Fruit fly (Drosophila melanogaster) whole organism, prepupa: ENCODE measurements around the gene CG8671.
A peak's percentile ranks its signal among the peaks of the same experiment; 100 is the strongest.

Experiments used
- Blimp-1 ChIP-seq: fragments of 200-800 bp; sonication (Bioruptor generic); optimal IDR thresholded peaks from 3 replicates; lab custom pipeline; 2017; ENCODE audit warnings: missing biosample characterization, missing genetic modification characterization, mild to moderate bottlenecking, moderate library complexity, missing genetic modification reagents
- CG15336 ChIP-seq: fragments of 200-800 bp; sonication (Bioruptor generic); IDR thresholded peaks from 2 replicates; pipeline ENCODE4 v1.3.6; 2022; ENCODE audit warnings: missing biosample characterization, missing genetic modification characterization
- CG16779 ChIP-seq: fragments of 200-800 bp; sonication (Bioruptor generic); optimal IDR thresholded peaks from 3 replicates; lab custom pipeline; 2017; ENCODE audit warnings: missing biosample characterization, mild to moderate bottlenecking, missing genetic modification characterization
- CG32006 ChIP-seq: fragments of 200-800 bp; sonication (Bioruptor generic); optimal IDR thresholded peaks from 3 replicates; lab custom pipeline; 2017; ENCODE audit warnings: missing biosample characterization, mild to moderate bottlenecking, missing genetic modification characterization
- CG3919 ChIP-seq: fragments of 200-800 bp; sonication (Bioruptor generic); optimal IDR thresholded peaks from 3 replicates; lab custom pipeline; 2016; ENCODE audit warnings: missing biosample characterization, missing genetic modification characterization
- CG4318 ChIP-seq: fragments of 200-800 bp; sonication (Bioruptor generic); optimal IDR thresholded peaks from 3 replicates; lab custom pipeline; 2017; ENCODE audit warnings: missing biosample characterization, mild to moderate bottlenecking, missing genetic modification characterization
- CG6163 ChIP-seq: fragments of 200-800 bp; sonication (Bioruptor generic); IDR thresholded peaks from 3 replicates; pipeline ENCODE4 v1.3.6; 2022; ENCODE audit warnings: missing biosample characterization, missing genetic modification characterization
- CG6276 ChIP-seq: fragments of 200-800 bp; sonication (Bioruptor generic); optimal IDR thresholded peaks from 2 replicates; lab custom pipeline; 2017; ENCODE audit warnings: missing biosample characterization, mild to moderate bottlenecking, missing genetic modification characterization
- CG6792 ChIP-seq: fragments of 200-800 bp; sonication (Bioruptor generic); optimal IDR thresholded peaks from 3 replicates; lab custom pipeline; 2016; ENCODE audit warnings: missing biosample characterization, missing genetic modification characterization
- CG6854 ChIP-seq: fragments of 200-800 bp; sonication (Bioruptor generic); optimal IDR thresholded peaks from 2 replicates; lab custom pipeline; 2017; ENCODE audit warnings: missing biosample characterization, mild to moderate bottlenecking, missing genetic modification characterization
- CG7368 ChIP-seq: fragments of 200-800 bp; sonication (Bioruptor generic); optimal IDR thresholded peaks from 3 replicates; lab custom pipeline; 2016; ENCODE audit warnings: missing biosample characterization, missing genetic modification characterization
- CG8119 ChIP-seq: fragments of 200-800 bp; sonication (Bioruptor generic); IDR thresholded peaks from 3 replicates; pipeline ENCODE4 v1.3.6; 2022; ENCODE audit warnings: missing biosample characterization, missing genetic modification characterization
- CG8319 ChIP-seq: fragments of 200-800 bp; sonication (Bioruptor generic); optimal IDR thresholded peaks from 3 replicates; lab custom pipeline; 2016; ENCODE audit warnings: missing biosample characterization, missing genetic modification characterization
- Eip75B ChIP-seq: fragments of 200-800 bp; sonication (Bioruptor generic); optimal IDR thresholded peaks from 3 replicates; lab custom pipeline; 2016; ENCODE audit warnings: missing biosample characterization, missing genetic modification characterization
- Eip78C ChIP-seq: fragments of 200-800 bp; sonication (Bioruptor generic); peaks from one replicate; lab custom pipeline; 2016; ENCODE audit warnings: missing biosample characterization, missing genetic modification characterization
- Eip93F ChIP-seq: fragments of 200-800 bp; sonication (Bioruptor generic); optimal IDR thresholded peaks from 2 replicates; lab custom pipeline; 2016; ENCODE audit warnings: missing biosample characterization, mild to moderate bottlenecking, missing genetic modification characterization
- Hr38 ChIP-seq: sonication (Bioruptor generic); optimal IDR thresholded peaks from 2 replicates; lab custom pipeline; 2016; ENCODE audit warnings: missing biosample characterization, missing genetic modification characterization
- Hr39 ChIP-seq: fragments of 200-800 bp; sonication (Bioruptor generic); optimal IDR thresholded peaks from 2 replicates; lab custom pipeline; 2016; ENCODE audit warnings: missing biosample characterization, missing genetic modification characterization
- Hr4 ChIP-seq: fragments of 200-800 bp; sonication (Bioruptor generic); optimal IDR thresholded peaks from 3 replicates; lab custom pipeline; 2016; ENCODE audit warnings: missing biosample characterization, missing genetic modification characterization
- Lpt ChIP-seq: fragments of 200-800 bp; sonication (Bioruptor generic); optimal IDR thresholded peaks from 3 replicates; lab custom pipeline; 2016; ENCODE audit warnings: missing biosample characterization, missing genetic modification characterization
- Met ChIP-seq: fragments of 200-800 bp; sonication (Bioruptor generic); optimal IDR thresholded peaks from 3 replicates; lab custom pipeline; 2016; ENCODE audit warnings: missing biosample characterization, missing genetic modification characterization
- Sox102F ChIP-seq: fragments of 200-800 bp; sonication (Bioruptor generic); optimal IDR thresholded peaks from 2 replicates; lab custom pipeline; 2016; ENCODE audit warnings: missing biosample characterization, mild to moderate bottlenecking, missing genetic modification characterization
- Sox14 ChIP-seq: fragments of 200-800 bp; sonication (Bioruptor generic); optimal IDR thresholded peaks from 3 replicates; lab custom pipeline; 2016; ENCODE audit warnings: missing biosample characterization, missing genetic modification characterization
- Sox15 ChIP-seq: fragments of 200-800 bp; sonication (Bioruptor generic); optimal IDR thresholded peaks from 3 replicates; lab custom pipeline; 2016; ENCODE audit warnings: missing biosample characterization, missing genetic modification characterization
- achi ChIP-seq: fragments of 200-800 bp; sonication (Bioruptor generic); optimal IDR thresholded peaks from 3 replicates; lab custom pipeline; 2016; ENCODE audit warnings: missing biosample characterization, missing genetic modification characterization
- dac ChIP-seq: fragments of 200-800 bp; sonication (Bioruptor generic); optimal IDR thresholded peaks from 2 replicates; lab custom pipeline; 2017; ENCODE audit warnings: missing biosample characterization, mild to moderate bottlenecking, missing genetic modification characterization
- eg ChIP-seq: fragments of 200-800 bp; sonication (Bioruptor generic); IDR thresholded peaks from 3 replicates; pipeline ENCODE4 v1.3.6; 2022; ENCODE audit warnings: missing biosample characterization, missing genetic modification characterization
- esn ChIP-seq: fragments of 200-800 bp; sonication (Bioruptor generic); optimal IDR thresholded peaks from 2 replicates; lab custom pipeline; 2016; ENCODE audit warnings: missing biosample characterization, mild to moderate bottlenecking, missing genetic modification characterization, moderate library complexity
- fd85E ChIP-seq: fragments of 200-800 bp; sonication (Bioruptor generic); optimal IDR thresholded peaks from 3 replicates; lab custom pipeline; 2016; ENCODE audit warnings: missing biosample characterization, missing genetic modification characterization
- fkh ChIP-seq: fragments of 200-800 bp; sonication (Bioruptor generic); optimal IDR thresholded peaks from 3 replicates; lab custom pipeline; 2017; ENCODE audit warnings: missing biosample characterization, mild to moderate bottlenecking, missing genetic modification characterization, moderate library complexity
- pdm3 ChIP-seq: fragments of 200-800 bp; sonication (Bioruptor generic); optimal IDR thresholded peaks from 3 replicates; lab custom pipeline; 2016; ENCODE audit warnings: missing biosample characterization, missing genetic modification characterization
- salr ChIP-seq, 2 experiments: fragments of 200-800 bp; sonication (Bioruptor generic); optimal IDR thresholded peaks; 3 replicates each; lab custom pipeline; 2016 to 2018; ENCODE audit warnings: missing biosample characterization in 2 of 2, missing genetic modification characterization in 2 of 2, mild to moderate bottlenecking in 1 of 2
- spab ChIP-seq: fragments of 200-800 bp; sonication (Bioruptor generic); optimal IDR thresholded peaks from 2 replicates; lab custom pipeline; 2017; ENCODE audit warnings: missing biosample characterization, mild to moderate bottlenecking, missing genetic modification characterization, missing genetic modification reagents
- ss ChIP-seq, 2 experiments: fragments of 200-800 bp; sonication (Bioruptor generic); optimal IDR thresholded peaks; 2 replicates in 1 of 2; 3 replicates in 1 of 2; lab custom pipeline; 2017 to 2018; ENCODE audit warnings: mild to moderate bottlenecking in 2 of 2, missing biosample characterization in 2 of 2, missing genetic modification characterization in 2 of 2, moderate library complexity in 1 of 2
- svp ChIP-seq: fragments of 200-800 bp; sonication (Bioruptor generic); peaks from one replicate; lab custom pipeline; 2016; ENCODE audit warnings: missing biosample characterization, missing genetic modification characterization
- topi ChIP-seq: fragments of 200-800 bp; sonication (Bioruptor generic); optimal IDR thresholded peaks from 3 replicates; lab custom pipeline; 2016; ENCODE audit warnings: missing biosample characterization, missing genetic modification characterization
- vri ChIP-seq: fragments of 200-800 bp; sonication (Bioruptor generic); optimal IDR thresholded peaks from 3 replicates; lab custom pipeline; 2016; ENCODE audit warnings: missing biosample characterization, mild to moderate bottlenecking, missing genetic modification characterization

The CG8671 gene

dm6 chr2L:21250519-21251336, 12.0 kb upstream of the CG8671 start:
- no peak for TF ChIP-seq pdm3 (GFP tag; lab: Kevin White, UChicago)
- peak; percentile 59; the same call in 1 of the 2 replicates for TF ChIP-seq CG15336 (GFP tag; lab: Robert Waterston, UW)
- peak; percentile 61 for TF ChIP-seq Eip75B (GFP tag; lab: Kevin White, UChicago)
- TF ChIP-seq Hr4 (GFP tag; lab: Kevin White, UChicago), result no peak
- peak; percentile 85 for TF ChIP-seq fkh (GFP tag; lab: Kevin White, UChicago)
- TF ChIP-seq Lpt (GFP tag; lab: Kevin White, UChicago), result peak; percentile 50
- TF ChIP-seq fd85E (GFP tag; lab: Kevin White, UChicago), result no peak
- peak; percentile 65 for TF ChIP-seq Eip78C (GFP tag; lab: Kevin White, UChicago)
- no peak for TF ChIP-seq Hr38
- peak; percentile 83 for TF ChIP-seq svp (GFP tag; lab: Kevin White, UChicago)
- peak; percentile 87 for TF ChIP-seq CG6854
- no peak for TF ChIP-seq salr (GFP tag; optimal IDR thresholded peaks at IDR 0.05; lab: Kevin White, UChicago)
- TF ChIP-seq Sox102F (GFP tag; lab: Kevin White, UChicago), result peak; percentile 26
- peak; percentile 35 for TF ChIP-seq Met (GFP tag; lab: Kevin White, UChicago)
- no peak for TF ChIP-seq dac (GFP tag; lab: Kevin White, UChicago)
- TF ChIP-seq esn (GFP tag; lab: Kevin White, UChicago), result no peak
- peak; percentile 42 for TF ChIP-seq Blimp-1 (GFP tag; lab: Kevin White, UChicago)
- no peak for TF ChIP-seq CG6163 (GFP tag; lab: Robert Waterston, UW)
- TF ChIP-seq CG8119, result peak; percentile 69
- TF ChIP-seq Sox14, result peak; percentile 50
- TF ChIP-seq CG32006 (GFP tag; lab: Kevin White, UChicago), result no peak
- TF ChIP-seq vri, result peak; percentile 50
- peak; percentile 42 for TF ChIP-seq Eip93F (GFP tag; lab: Kevin White, UChicago)
- no peak for TF ChIP-seq topi (GFP tag; lab: Kevin White, UChicago)
- TF ChIP-seq Hr39 (GFP tag; lab: Kevin White, UChicago), result peak; percentile 98

DNA sequence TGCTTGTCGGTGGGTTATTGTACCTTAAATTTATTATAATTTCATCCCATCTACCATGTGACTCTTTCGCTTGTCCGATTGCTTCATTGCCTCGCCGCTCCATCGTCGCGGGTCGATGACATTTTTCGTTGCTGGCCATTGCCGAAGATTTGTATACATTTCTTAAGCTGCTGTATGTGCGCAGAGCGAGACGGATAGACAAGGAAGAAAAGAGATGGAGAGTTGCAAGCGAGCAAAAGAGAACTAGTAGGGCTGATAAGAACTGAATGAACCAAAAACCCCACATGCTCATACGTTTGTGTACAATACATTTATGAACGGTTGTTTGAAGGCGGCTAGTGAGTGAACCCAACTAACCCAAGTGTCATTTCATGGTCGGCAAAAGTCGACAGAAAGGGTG, 11.0 kb upstream of the CG8671 start:
- TF ChIP-seq CG16779 (tag; lab: Kevin White, UChicago) (no peak), eg (GFP tag; lab: Robert Waterston, UW) (no peak), Sox15 (GFP tag; lab: Kevin White, UChicago) (no peak), CG6854 (no peak), CG6276 (no peak), topi (GFP tag; lab: Kevin White, UChicago) (no peak), achi (GFP tag; lab: Kevin White, UChicago) (no peak), CG15336 (GFP tag; lab: Robert Waterston, UW) (no peak), Eip78C (GFP tag; lab: Kevin White, UChicago) (no peak), svp (GFP tag; lab: Kevin White, UChicago) (peak; percentile 67), Blimp-1 (GFP tag; lab: Kevin White, UChicago) (no peak), esn (GFP tag; lab: Kevin White, UChicago) (no peak), CG4318 (GFP tag; lab: Kevin White, UChicago) (no peak), CG7368 (GFP tag; lab: Kevin White, UChicago) (no peak), spab (GFP tag; lab: Kevin White, UChicago) (no peak), vri (peak; percentile 37), CG8119 (no peak), CG8319 (GFP tag; lab: Kevin White, UChicago) (no peak), CG32006 (GFP tag; lab: Kevin White, UChicago) (no peak), Met (GFP tag; lab: Kevin White, UChicago) (no peak), CG6792 (GFP tag; lab: Kevin White, UChicago) (no peak), Eip75B (GFP tag; lab: Kevin White, UChicago) (no peak), ss (GFP tag; optimal IDR thresholded peaks at IDR 0.05; lab: Kevin White, UChicago) (no peak), fkh (GFP tag; lab: Kevin White, UChicago) (peak; percentile 60), CG3919 (GFP tag; lab: Kevin White, UChicago) (no peak)
